Worm (Caenorhabditis elegans) whole organism, young adult: Measurements from ENCODE around the gene F31E3.2.

Source experiments
- F37B4.10 ChIP-seq: fragments of 200-800 bp; sonication (Bioruptor generic); IDR thresholded peaks from 2 replicates; pipeline ENCODE4 v1.3.6; 2022; ENCODE audit warnings: missing genetic modification characterization, missing compliant biosample characterization
- F39B2.1 ChIP-seq: fragments of 200-800 bp; sonication (Bioruptor generic); IDR thresholded peaks from 2 replicates; pipeline ENCODE4 v1.3.6; 2022; ENCODE audit warnings: missing genetic modification reagents, missing genetic modification characterization, missing compliant biosample characterization
- F57A8.1 ChIP-seq: fragments of 200-800 bp; sonication (Bioruptor generic); optimal IDR thresholded peaks from 2 replicates; lab custom pipeline; 2018; ENCODE audit warnings: mild to moderate bottlenecking, missing genetic modification characterization, moderate library complexity, missing compliant biosample characterization
- F57C9.4 ChIP-seq: sonication (generic microtip); optimal IDR thresholded peaks from 2 replicates; lab custom pipeline; 2017; ENCODE audit warnings: mild to moderate bottlenecking, missing genetic modification characterization, missing compliant biosample characterization
- aptf-3 ChIP-seq: fragments of 200-800 bp; sonication (Bioruptor generic); IDR thresholded peaks from 2 replicates; pipeline ENCODE4 v1.3.6; 2022; ENCODE audit warnings: missing genetic modification characterization, missing compliant biosample characterization
- ceh-58 ChIP-seq: fragments of 200-800 bp; sonication (Bioruptor generic); IDR thresholded peaks from 2 replicates; pipeline ENCODE4 v1.3.6; 2022; ENCODE audit warnings: missing genetic modification characterization, missing compliant biosample characterization
- lir-1 ChIP-seq: fragments of 200-800 bp; sonication (Bioruptor generic); conservative IDR thresholded peaks from 2 replicates; pipeline ENCODE4 v1.3.6; 2022; ENCODE audit warnings: missing genetic modification reagents, missing genetic modification characterization, missing compliant biosample characterization
- nfya-1 ChIP-seq: sonication (generic microtip); optimal IDR thresholded peaks from 2 replicates; lab custom pipeline; 2017; ENCODE audit warnings: antibody characterized with exemption, missing compliant biosample characterization, missing genetic modification characterization, borderline replicate concordance; ENCODE audit not compliant: insufficient read depth
- rcor-1 ChIP-seq: fragments of 200-800 bp; sonication (Bioruptor generic); IDR thresholded peaks from 2 replicates; pipeline ENCODE4 v1.3.6; 2022; ENCODE audit warnings: missing genetic modification reagents, missing genetic modification characterization, missing compliant biosample characterization
- rpc-1 ChIP-seq, 2 experiments: fragments of 150-350 bp in 1 of 2; sonication (generic microtip) in 1 of 2; optimal IDR thresholded peaks; 2 replicates each; lab custom pipeline; 2014 to 2018; ENCODE audit warnings: missing biosample characterization in 1 of 2, missing genetic modification characterization in 1 of 2, missing genetic modification reagents in 1 of 2, missing genotype in 1 of 2
- snpc-1.3 ChIP-seq: sonication (generic microtip); optimal IDR thresholded peaks from 2 replicates; lab custom pipeline; 2017; ENCODE audit warnings: missing genetic modification characterization, mild to moderate bottlenecking, missing compliant biosample characterization, antibody characterized with exemption, moderate library complexity, missing genotype, missing genetic modification reagents; ENCODE audit not compliant: insufficient read depth
- ztf-22 ChIP-seq: fragments of 200-800 bp; sonication (Bioruptor generic); optimal IDR thresholded peaks from 2 replicates; lab custom pipeline; 2018; ENCODE audit warnings: mild to moderate bottlenecking, missing genetic modification characterization, moderate library complexity, missing compliant biosample characterization

DNA sequence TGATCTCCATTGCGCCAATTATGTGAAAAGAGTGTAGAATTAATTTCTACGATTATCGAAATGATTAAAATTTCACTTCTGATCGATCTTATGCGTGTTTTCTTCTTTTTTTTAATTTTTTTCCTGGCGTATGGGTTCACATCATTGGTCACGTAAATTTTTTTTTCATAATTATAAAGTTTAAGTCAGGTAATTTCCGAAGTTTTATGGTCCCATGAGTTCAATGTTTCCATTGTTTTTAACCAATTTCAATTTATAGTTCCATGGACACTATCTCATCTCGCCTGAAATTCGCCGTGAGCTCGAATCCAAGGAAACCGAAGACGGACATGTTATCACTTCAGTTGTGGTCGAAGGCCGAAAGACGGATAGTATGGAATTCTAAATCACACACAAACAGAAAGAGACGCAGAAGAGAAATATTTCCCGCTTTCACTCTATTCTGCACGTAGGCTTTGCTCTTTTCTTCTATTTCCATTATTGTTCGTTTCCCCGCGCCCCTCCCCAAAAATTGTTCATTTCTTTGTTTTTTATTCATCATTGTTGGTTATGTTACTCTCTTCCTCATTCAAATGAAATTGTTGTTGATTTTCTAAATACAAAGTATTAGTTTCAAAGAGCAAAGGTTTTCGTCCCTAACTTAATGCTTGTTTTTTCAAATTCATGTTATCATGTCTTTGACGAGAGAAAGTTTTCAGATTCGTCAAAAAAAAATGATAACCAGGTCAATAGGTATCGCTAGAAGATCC is 38.3 kb upstream of the F31E3.2 start, which contains the start of the genes F57B9.8 and coq-2:
- TF ChIP-seq lir-1 (GFP tag; lab: Robert Waterston, UW): no peak
- no peak for TF ChIP-seq F39B2.1 (GFP tag; lab: Robert Waterston, UW)
- TF ChIP-seq rcor-1: no peak
- TF ChIP-seq ztf-22 (GFP tag; lab: Kevin White, UChicago): no peak
- TF ChIP-seq rpc-1 (optimal IDR thresholded peaks at IDR 0.05; lab: Kevin White, UChicago): no peak
- no peak for TF ChIP-seq rpc-1 (tag; optimal IDR thresholded peaks at IDR 0.05; lab: Kevin White, UChicago)
- no peak for TF ChIP-seq ceh-58
- no peak for TF ChIP-seq aptf-3 (GFP tag; lab: Robert Waterston, UW)
- TF ChIP-seq nfya-1: no peak
- TF ChIP-seq F57C9.4 (tag; lab: Kevin White, UChicago): no peak
- no peak for TF ChIP-seq snpc-1.3 (tag; lab: Kevin White, UChicago)
- no peak for TF ChIP-seq F37B4.10
- no peak for TF ChIP-seq F57A8.1 (GFP tag; lab: Kevin White, UChicago)
